Fruit fly (Drosophila melanogaster): ENCODE results near the gene Qsox3.

Qsox3 gene

dm6 chr3R:21943982-21944627 lies 32.5 kb downstream of the Qsox3 start (continued):
- TF ChIP-seq Sox102F (GFP tag; optimal IDR thresholded peaks at IDR 0.05) (peak; percentile 14), vri (GFP tag; optimal IDR thresholded peaks at IDR 0.05) (peak; percentile 64), svp (GFP tag) (peak; percentile 89), Eip75B (GFP tag; optimal IDR thresholded peaks at IDR 0.05) (peak; percentile 48), achi (GFP tag; optimal IDR thresholded peaks at IDR 0.05) (peak; percentile 6), Gug (GFP tag; IDR thresholded peaks at IDR 0.05) (no peak), CG1621 (tag; optimal IDR thresholded peaks at IDR 0.05) (peak; percentile 24), CG16779 (tag; optimal IDR thresholded peaks at IDR 0.05) (peak; percentile 36), esn (GFP tag; optimal IDR thresholded peaks at IDR 0.05) (peak; percentile 20), CG6792 (GFP tag; optimal IDR thresholded peaks at IDR 0.05) (peak; percentile 4), dsx (GFP tag; optimal IDR thresholded peaks at IDR 0.05; ENCODE audit: poor library complexity, severe bottlenecking) (peak; percentile 85), CG7368 (GFP tag; optimal IDR thresholded peaks at IDR 0.05) (peak; percentile 16), fd85E (GFP tag; optimal IDR thresholded peaks at IDR 0.05) (no peak), CG3919 (GFP tag; optimal IDR thresholded peaks at IDR 0.05) (peak; percentile 73), CG8319 (GFP tag; optimal IDR thresholded peaks at IDR 0.05) (peak; percentile 34), CG6854 (GFP tag; optimal IDR thresholded peaks at IDR 0.05) (no peak)

DNA sequence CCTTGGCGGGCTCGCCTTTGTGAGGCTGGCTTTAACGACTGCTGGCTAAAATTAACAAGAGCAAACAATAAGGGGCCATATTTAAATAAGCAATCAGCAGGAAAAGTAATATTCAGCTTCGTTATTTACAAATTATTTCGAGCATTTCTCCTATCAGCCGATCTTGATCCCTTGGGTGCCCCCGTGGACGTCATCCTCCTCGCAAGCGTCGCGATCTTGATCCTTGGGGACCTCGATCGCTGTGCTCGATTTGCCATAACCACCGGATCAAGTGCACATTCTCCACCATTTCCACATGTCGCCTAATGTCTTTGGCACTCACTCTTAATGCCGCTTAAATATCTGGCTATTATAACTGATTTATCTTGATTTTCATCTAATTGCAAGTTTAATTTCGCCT lies 33.0 kb downstream of the Qsox3 start:
- TF ChIP-seq CG8632 (GFP tag; optimal IDR thresholded peaks at IDR 0.05) (peak; percentile 35), CG8119 (GFP tag; IDR thresholded peaks at IDR 0.05) (no peak), CG34406 (GFP tag; optimal IDR thresholded peaks at IDR 0.05) (no peak), esn (GFP tag; optimal IDR thresholded peaks at IDR 0.05) (no peak), svp (GFP tag) (peak; percentile 98), CG16779 (tag; optimal IDR thresholded peaks at IDR 0.05) (no peak), Gug (GFP tag; IDR thresholded peaks at IDR 0.05) (no peak), CG1621 (tag; optimal IDR thresholded peaks at IDR 0.05) (no peak), dac (GFP tag; optimal IDR thresholded peaks at IDR 0.05) (no peak), Smox (GFP tag; optimal IDR thresholded peaks at IDR 0.05) (no peak)

- peak; percentile 24 for TF ChIP-seq Eip78C (GFP tag)
- TF ChIP-seq vri (GFP tag; optimal IDR thresholded peaks at IDR 0.05) = no peak
- no peak for TF ChIP-seq topi (GFP tag; optimal IDR thresholded peaks at IDR 0.05)
- TF ChIP-seq OdsH (GFP tag; optimal IDR thresholded peaks at IDR 0.05) = no peak
- TF ChIP-seq ss (GFP tag; optimal IDR thresholded peaks at IDR 0.05) = peak; percentile 44 to 55
- peak; percentile 8 for TF ChIP-seq CG6808 (GFP tag; optimal IDR thresholded peaks at IDR 0.05)
- TF ChIP-seq Smox (GFP tag; optimal IDR thresholded peaks at IDR 0.05) = no peak
- peak; percentile 28; the same call in 1 of the 3 replicates for TF ChIP-seq eg (GFP tag; IDR thresholded peaks at IDR 0.05)
- TF ChIP-seq CG3032 (tag; optimal IDR thresholded peaks at IDR 0.05) = no peak
- TF ChIP-seq Sox15 (GFP tag; optimal IDR thresholded peaks at IDR 0.05) = no peak
- no peak for TF ChIP-seq CG16779 (tag; optimal IDR thresholded peaks at IDR 0.05)
- no peak for TF ChIP-seq Blimp-1 (GFP tag; optimal IDR thresholded peaks at IDR 0.05)
Measured at dm6 chr3R:21945754-21946153, 34.1 kb downstream of the Qsox3 start.

DNA sequence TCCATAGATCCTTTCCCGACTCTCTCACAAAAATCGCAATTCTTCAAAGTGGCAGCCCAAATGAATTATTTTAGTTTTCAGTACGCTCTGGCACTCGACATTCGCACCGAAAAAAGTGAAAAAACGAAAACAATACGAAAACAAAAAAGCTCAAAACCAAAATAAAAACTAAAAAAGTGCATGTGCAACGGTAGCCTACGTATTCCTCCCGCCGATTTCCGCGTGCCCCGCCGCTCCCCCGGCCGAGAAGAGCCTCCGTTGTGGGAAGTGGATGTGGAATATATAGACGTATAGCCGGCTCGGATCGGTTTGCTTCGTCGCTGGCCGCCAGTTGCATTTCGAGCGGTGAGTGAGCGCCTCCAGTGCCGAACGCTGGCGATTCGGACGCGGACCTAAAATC lies 36.5 kb downstream of the Qsox3 start:
- TF ChIP-seq CG1621 (tag; optimal IDR thresholded peaks at IDR 0.05) (peak; percentile 28), ss (GFP tag; optimal IDR thresholded peaks at IDR 0.05) (peak in 1 of 2 experiments; percentile 14), CG10669 (GFP tag; optimal IDR thresholded peaks at IDR 0.05) (peak; percentile 42), Ets96B (tag; optimal IDR thresholded peaks at IDR 0.05) (peak; percentile 36), Eip78C (GFP tag) (peak; percentile 8), CG9139 (GFP tag; optimal IDR thresholded peaks at IDR 0.05) (peak; percentile 5), CG10631 (GFP tag; optimal IDR thresholded peaks at IDR 0.05) (no peak), eg (GFP tag; IDR thresholded peaks at IDR 0.05) (peak; percentile 50; the same call in 2 of the 3 replicates), CG3919 (GFP tag; optimal IDR thresholded peaks at IDR 0.05) (no peak), dsx (GFP tag; optimal IDR thresholded peaks at IDR 0.05; ENCODE audit: poor library complexity, severe bottlenecking) (peak; percentile 55), CG6163 (GFP tag; IDR thresholded peaks at IDR 0.05) (peak; percentile 47; the same call in 2 of the 3 replicates)

All from whole organism, prepupa.